Fruit fly (Drosophila melanogaster) whole organism, adult: ENCODE data around the gene Non3.
A peak's percentile ranks its signal among the peaks of the same experiment; 100 is the strongest.

Experiments used
- CG11617 ChIP-seq: fragments of 200-800 bp; sonication (Bioruptor generic); optimal IDR thresholded peaks from 2 replicates; lab custom pipeline; 2017; ENCODE audit warnings: mild to moderate bottlenecking, missing biosample characterization, missing genetic modification reagents, missing genetic modification characterization
- CG12768 ChIP-seq: fragments of 200-800 bp; sonication (Bioruptor generic); optimal IDR thresholded peaks from 2 replicates; lab custom pipeline; 2017; ENCODE audit warnings: missing biosample characterization, missing genetic modification characterization, mild to moderate bottlenecking, moderate library complexity, missing genetic modification reagents
- CG14711 ChIP-seq: fragments of 200-800 bp; sonication (Bioruptor generic); optimal IDR thresholded peaks from 2 replicates; lab custom pipeline; 2018; ENCODE audit warnings: missing biosample characterization, mild to moderate bottlenecking, missing genetic modification characterization, moderate library complexity
- CG1620 ChIP-seq: fragments of 200-800 bp; sonication (Bioruptor generic); optimal IDR thresholded peaks from 2 replicates; lab custom pipeline; 2016; ENCODE audit warnings: missing biosample characterization, missing genetic modification characterization
- CG33017 ChIP-seq: fragments of 200-800 bp; sonication (Bioruptor generic); optimal IDR thresholded peaks from 2 replicates; lab custom pipeline; 2018; ENCODE audit warnings: missing biosample characterization, mild to moderate bottlenecking, missing genetic modification characterization, moderate library complexity
- CG5204 ChIP-seq: fragments of 200-800 bp; sonication (Bioruptor generic); optimal IDR thresholded peaks from 2 replicates; lab custom pipeline; 2016; ENCODE audit warnings: missing biosample characterization, missing genetic modification characterization
- CG7045 ChIP-seq: fragments of 200-800 bp; sonication (Bioruptor generic); optimal IDR thresholded peaks from 2 replicates; lab custom pipeline; 2017; ENCODE audit warnings: missing biosample characterization, mild to moderate bottlenecking, missing genetic modification characterization
- CG7101 ChIP-seq: fragments of 200-800 bp; sonication (Bioruptor generic); optimal IDR thresholded peaks from 2 replicates; lab custom pipeline; 2018; ENCODE audit warnings: missing biosample characterization, mild to moderate bottlenecking, missing genetic modification characterization, moderate library complexity
- Clk ChIP-seq: fragments of 200-800 bp; sonication (Bioruptor generic); optimal IDR thresholded peaks from 2 replicates; lab custom pipeline; 2017; ENCODE audit warnings: missing biosample characterization, missing genetic modification characterization
- Crg-1 ChIP-seq: fragments of 200-800 bp; sonication (Bioruptor generic); optimal IDR thresholded peaks from 2 replicates; lab custom pipeline; 2016; ENCODE audit warnings: missing biosample characterization, missing genetic modification characterization
- Hr96 ChIP-seq: fragments of 200-800 bp; sonication (Bioruptor generic); optimal IDR thresholded peaks from 2 replicates; lab custom pipeline; 2016; ENCODE audit warnings: missing biosample characterization, missing genetic modification characterization
- Mnt ChIP-seq: fragments of 200-800 bp; sonication (Bioruptor generic); optimal IDR thresholded peaks from 2 replicates; lab custom pipeline; 2016; ENCODE audit warnings: missing biosample characterization, mild to moderate bottlenecking, missing genetic modification characterization
- bab1 ChIP-seq: fragments of 200-800 bp; sonication (Bioruptor generic); optimal IDR thresholded peaks from 3 replicates; lab custom pipeline; 2019; ENCODE audit warnings: missing biosample characterization, mild to moderate bottlenecking, missing genetic modification characterization, moderate library complexity
- cic ChIP-seq: fragments of 200-800 bp; sonication (Bioruptor generic); optimal IDR thresholded peaks from 2 replicates; lab custom pipeline; 2017; ENCODE audit warnings: missing biosample characterization, mild to moderate bottlenecking, missing genetic modification characterization, moderate library complexity
- cnc ChIP-seq, 2 experiments: fragments of >200 bp; optimal IDR thresholded peaks; 2 replicates each; lab custom pipeline; 2017
- kay ChIP-seq: fragments of 200-800 bp; sonication (Bioruptor generic); peaks from one replicate; lab custom pipeline; 2016; ENCODE audit warnings: missing biosample characterization, missing genetic modification characterization, borderline replicate concordance
- ovo ChIP-seq: fragments of 200-800 bp; sonication (Bioruptor generic); optimal IDR thresholded peaks from 2 replicates; lab custom pipeline; 2016; ENCODE audit warnings: missing biosample characterization, missing genetic modification characterization
- pad ChIP-seq: fragments of 200-800 bp; sonication (Bioruptor generic); optimal IDR thresholded peaks from 3 replicates; lab custom pipeline; 2017; ENCODE audit warnings: missing biosample characterization, missing genetic modification characterization, mild to moderate bottlenecking, moderate library complexity, missing genetic modification reagents
- tj ChIP-seq: fragments of 200-800 bp; sonication (Bioruptor generic); optimal IDR thresholded peaks from 3 replicates; lab custom pipeline; 2017; ENCODE audit warnings: missing biosample characterization, mild to moderate bottlenecking, missing genetic modification characterization, moderate library complexity
- toe ChIP-seq: fragments of 200-800 bp; sonication (Bioruptor generic); optimal IDR thresholded peaks from 2 replicates; lab custom pipeline; 2016; ENCODE audit warnings: missing biosample characterization, missing genetic modification characterization

The Non3 gene

dm6 chr3R:18195295-18195694 is 28.2 kb upstream of the Non3 start:
- TF ChIP-seq pad (GFP tag; lab: Kevin White, UChicago) (no peak), cic (GFP tag; lab: Kevin White, UChicago) (no peak), tj (GFP tag; lab: Kevin White, UChicago) (no peak), CG33017 (no peak), Hr96 (no peak)

dm6 chr3R:18196622-18196990 is 26.9 kb upstream of the Non3 start:
- no peak for TF ChIP-seq CG33017
- no peak for TF ChIP-seq cic (GFP tag; lab: Kevin White, UChicago)
- no peak for TF ChIP-seq toe (GFP tag; lab: Kevin White, UChicago)
- no peak for TF ChIP-seq pad (GFP tag; lab: Kevin White, UChicago)
- no peak for TF ChIP-seq CG7101
- TF ChIP-seq CG1620 (GFP tag; lab: Kevin White, UChicago), result no peak
- TF ChIP-seq cnc (optimal IDR thresholded peaks at IDR 0.05; lab: Kevin White, UChicago), result no peak

dm6 chr3R:18196991-18197801 is 26.3 kb upstream of the Non3 start:
- TF ChIP-seq pad (GFP tag; lab: Kevin White, UChicago) (peak; percentile 32), CG33017 (peak; percentile 29), Crg-1 (GFP tag; lab: Kevin White, UChicago) (no peak), toe (GFP tag; lab: Kevin White, UChicago) (peak; percentile 66), CG12768 (GFP tag; lab: Kevin White, UChicago) (peak; percentile 7), cic (GFP tag; lab: Kevin White, UChicago) (peak; percentile 89), CG11617 (GFP tag; lab: Kevin White, UChicago) (peak; percentile 76), tj (GFP tag; lab: Kevin White, UChicago) (peak; percentile 71), CG14711 (tag; lab: Kevin White, UChicago) (peak; percentile 23), CG1620 (GFP tag; lab: Kevin White, UChicago) (no peak), CG7045 (GFP tag; lab: Kevin White, UChicago) (peak; percentile 45), CG5204 (GFP tag; lab: Kevin White, UChicago) (peak; percentile 68), Clk (no peak), Mnt (GFP tag; lab: Kevin White, UChicago) (peak; percentile 51), bab1 (GFP tag; lab: Kevin White, UChicago) (peak; percentile 61), ovo (peak; percentile 83), cnc (optimal IDR thresholded peaks at IDR 0.05; lab: Kevin White, UChicago) (no peak), kay (GFP tag; lab: Kevin White, UChicago) (no peak), Hr96 (peak; percentile 52), CG7101 (peak; percentile 46)

- TF ChIP-seq bab1 (GFP tag; lab: Kevin White, UChicago), result no peak
- TF ChIP-seq CG14711 (tag; lab: Kevin White, UChicago), result no peak
- no peak for TF ChIP-seq ovo
- no peak for TF ChIP-seq CG7101
These were observed 25.7 kb upstream of the Non3 start for dm6 chr3R:18197802-18198148.

- TF ChIP-seq CG7045 (GFP tag; lab: Kevin White, UChicago), result peak; percentile 55
- peak; percentile 36 for TF ChIP-seq pad (GFP tag; lab: Kevin White, UChicago)
- TF ChIP-seq Crg-1 (GFP tag; lab: Kevin White, UChicago), result peak; percentile 34
- TF ChIP-seq CG1620 (GFP tag; lab: Kevin White, UChicago), result peak; percentile 59
- peak; percentile 15 for TF ChIP-seq CG14711 (tag; lab: Kevin White, UChicago)
- TF ChIP-seq Hr96, result peak; percentile 4
- TF ChIP-seq CG12768 (GFP tag; lab: Kevin White, UChicago), result peak; percentile 73
- peak; percentile 46 for TF ChIP-seq ovo
- TF ChIP-seq bab1 (GFP tag; lab: Kevin White, UChicago), result no peak
- TF ChIP-seq CG7101, result peak; percentile 64
- TF ChIP-seq cnc (optimal IDR thresholded peaks at IDR 0.05; lab: Kevin White, UChicago), result no peak
- TF ChIP-seq tj (GFP tag; lab: Kevin White, UChicago), result peak; percentile 56
- TF ChIP-seq Mnt (GFP tag; lab: Kevin White, UChicago), result peak; percentile 65
- peak; percentile 60 for TF ChIP-seq CG11617 (GFP tag; lab: Kevin White, UChicago)
- TF ChIP-seq kay (GFP tag; lab: Kevin White, UChicago), result no peak
- no peak for TF ChIP-seq toe (GFP tag; lab: Kevin White, UChicago)
- TF ChIP-seq CG5204 (GFP tag; lab: Kevin White, UChicago), result no peak
- TF ChIP-seq Clk, result peak; percentile 25
- peak; percentile 14 for TF ChIP-seq CG33017
- peak; percentile 80 for TF ChIP-seq cic (GFP tag; lab: Kevin White, UChicago)
These were observed 24.9 kb upstream of the Non3 start for dm6 chr3R:18198518-18199118.

- peak; percentile 25 for TF ChIP-seq CG33017
- no peak for TF ChIP-seq cnc (optimal IDR thresholded peaks at IDR 0.05; lab: Kevin White, UChicago)
- TF ChIP-seq kay (GFP tag; lab: Kevin White, UChicago), result peak; percentile 57
- TF ChIP-seq ovo, result no peak
- TF ChIP-seq bab1 (GFP tag; lab: Kevin White, UChicago), result no peak
These were observed 24.2 kb upstream of the Non3 start, which contains the start of the genes Ssdp and CG7985 for dm6 chr3R:18199177-18199884. Gene Ssdp (minus strand): TSS chr3R:18199595. Gene CG7985 (plus strand): TSS chr3R:18199857.
